Fruit fly (Drosophila melanogaster) whole organism, embryonic: ENCODE data around the gene crm.
A peak's percentile ranks its signal among the peaks of the same experiment; 100 is the strongest.

ENCODE experiments used
- Atf3 ChIP-seq: fragments of 200-800 bp; sonication (Bioruptor generic); optimal IDR thresholded peaks from 3 replicates; lab custom pipeline; 2016; ENCODE audit warnings: missing biosample characterization, missing genetic modification characterization
- CG12155 ChIP-seq: fragments of 200-800 bp; sonication (Bioruptor generic); optimal IDR thresholded peaks from 3 replicates; lab custom pipeline; 2016; ENCODE audit warnings: missing biosample characterization, missing genetic modification characterization
- CG14667 ChIP-seq: fragments of 200-800 bp; sonication (Bioruptor generic); IDR thresholded peaks from 2 replicates; pipeline ENCODE4 v1.3.6; 2022; ENCODE audit warnings: missing biosample characterization, missing genetic modification characterization
- CG1647 ChIP-seq: fragments of 200-800 bp; sonication (Bioruptor generic); optimal IDR thresholded peaks from 3 replicates; lab custom pipeline; 2016; ENCODE audit warnings: missing biosample characterization, missing genetic modification characterization
- CG16813 ChIP-seq: fragments of 200-800 bp; sonication (Bioruptor generic); IDR thresholded peaks from 3 replicates; pipeline ENCODE4 v1.3.6; 2022; ENCODE audit warnings: missing biosample characterization, missing genetic modification characterization; ENCODE audit not compliant: partially characterized antibody
- CG17802 ChIP-seq: fragments of 200-800 bp; sonication (Bioruptor generic); optimal IDR thresholded peaks from 2 replicates; lab custom pipeline; 2018; ENCODE audit warnings: missing biosample characterization, mild to moderate bottlenecking, missing genetic modification characterization, moderate library complexity
- CG18262 ChIP-seq: fragments of 200-800 bp; optimal IDR thresholded peaks from 3 replicates; lab custom pipeline; 2019; ENCODE audit warnings: missing biosample characterization, mild to moderate bottlenecking, missing genetic modification characterization, moderate library complexity
- CG2129 ChIP-seq: fragments of 200-800 bp; sonication (Bioruptor generic); IDR thresholded peaks from 2 replicates; pipeline ENCODE4 v1.3.6; 2022; ENCODE audit warnings: missing biosample characterization, missing genetic modification characterization; ENCODE audit not compliant: partially characterized antibody
- CG30403 ChIP-seq: fragments of 200-800 bp; sonication (Bioruptor generic); optimal IDR thresholded peaks from 3 replicates; lab custom pipeline; 2016; ENCODE audit warnings: missing biosample characterization, missing genetic modification characterization
- CG3726 ChIP-seq: fragments of 200-800 bp; sonication (Bioruptor generic); IDR thresholded peaks from 3 replicates; pipeline ENCODE4, ENCODE4 v1.3.6; 2022; ENCODE audit warnings: missing biosample characterization, missing genetic modification characterization
- CG5953 ChIP-seq: fragments of 200-800 bp; sonication (Bioruptor generic); IDR thresholded peaks from 2 replicates; pipeline ENCODE4 v1.3.6; 2022; ENCODE audit warnings: missing biosample characterization, missing genetic modification characterization
- CG6765 ChIP-seq: fragments of 200-800 bp; sonication (Bioruptor generic); optimal IDR thresholded peaks from 3 replicates; lab custom pipeline; 2017; ENCODE audit warnings: missing biosample characterization, mild to moderate bottlenecking, missing genetic modification characterization
- CG7271 ChIP-seq: fragments of 200-800 bp; sonication (Bioruptor generic); optimal IDR thresholded peaks from 2 replicates; lab custom pipeline; 2018; ENCODE audit warnings: missing biosample characterization, mild to moderate bottlenecking, missing genetic modification characterization, moderate library complexity
- CG9609 ChIP-seq: fragments of 200-800 bp; sonication (Bioruptor generic); optimal IDR thresholded peaks from 3 replicates; lab custom pipeline; 2016; ENCODE audit warnings: missing biosample characterization, missing genetic modification characterization
- CG9727 ChIP-seq: fragments of 200-800 bp; sonication (Bioruptor generic); optimal IDR thresholded peaks from 3 replicates; lab custom pipeline; 2017; ENCODE audit warnings: missing biosample characterization, mild to moderate bottlenecking, missing genetic modification characterization
- CG9797 ChIP-seq: fragments of 200-800 bp; sonication (Bioruptor generic); optimal IDR thresholded peaks from 3 replicates; lab custom pipeline; 2018; ENCODE audit warnings: missing biosample characterization, mild to moderate bottlenecking, missing genetic modification characterization
- Camta ChIP-seq: fragments of 200-800 bp; sonication (Bioruptor generic); optimal IDR thresholded peaks from 2 replicates; lab custom pipeline; 2016; ENCODE audit warnings: missing biosample characterization, missing genetic modification characterization
- Doc3 ChIP-seq: fragments of 200-800 bp; sonication (Bioruptor generic); IDR thresholded peaks from 3 replicates; pipeline ENCODE4 v1.3.6; 2022; ENCODE audit warnings: missing biosample characterization, missing genetic modification characterization; ENCODE audit not compliant: partially characterized antibody
- Eip74EF ChIP-seq, 2 experiments: fragments of 200-800 bp in 1 of 2; fragments of >200 bp in 1 of 2; sonication (Bioruptor generic) in 1 of 2; optimal IDR thresholded peaks; 2 replicates each; lab custom pipeline; 2017 to 2019; ENCODE audit warnings: missing biosample characterization in 2 of 2, missing genetic modification characterization in 2 of 2, mild to moderate bottlenecking in 1 of 2, moderate library complexity in 1 of 2
- Gsc ChIP-seq: fragments of 200-800 bp; sonication (Bioruptor generic); IDR thresholded peaks from 2 replicates; pipeline ENCODE4 v1.3.6; 2022; ENCODE audit warnings: missing biosample characterization, missing genetic modification characterization
- H2.0 ChIP-seq: fragments of 200-800 bp; sonication (Bioruptor generic); IDR thresholded peaks from 2 replicates; pipeline ENCODE4 v1.3.6; 2022; ENCODE audit warnings: missing biosample characterization, missing genetic modification characterization
- HmgZ ChIP-seq: fragments of 200-800 bp; sonication (Bioruptor generic); optimal IDR thresholded peaks from 2 replicates; lab custom pipeline; 2018; ENCODE audit warnings: missing biosample characterization, mild to moderate bottlenecking, missing genetic modification characterization
- MTF-1 ChIP-seq: fragments of 200-800 bp; sonication (Bioruptor generic); optimal IDR thresholded peaks from 2 replicates; lab custom pipeline; 2018; ENCODE audit warnings: missing biosample characterization, mild to moderate bottlenecking, missing genetic modification characterization, borderline replicate concordance
- Meics ChIP-seq: fragments of 200-800 bp; sonication (Bioruptor generic); optimal IDR thresholded peaks from 2 replicates; lab custom pipeline; 2017; ENCODE audit warnings: missing biosample characterization, mild to moderate bottlenecking, missing genetic modification characterization
- Mes4 ChIP-seq: fragments of 200-800 bp; sonication (Bioruptor generic); optimal IDR thresholded peaks from 2 replicates; lab custom pipeline; 2016; ENCODE audit warnings: missing biosample characterization, missing genetic modification characterization
- NFAT ChIP-seq: fragments of 200-800 bp; sonication (Bioruptor generic); IDR thresholded peaks from 2 replicates; pipeline ENCODE4 v1.3.6; 2022; ENCODE audit warnings: missing biosample characterization, missing genetic modification characterization
- Stat92E ChIP-seq, 3 experiments: fragments of >200 bp in 2 of 3; fragments of 200-800 bp in 1 of 3; sonication (Bioruptor generic) in 1 of 3; optimal IDR thresholded peaks; 2 replicates each; lab custom pipeline; 2017 to 2019; ENCODE audit warnings: missing biosample characterization in 3 of 3, missing genetic modification characterization in 3 of 3, mild to moderate bottlenecking in 1 of 3, moderate library complexity in 1 of 3
- Taf1 ChIP-seq: fragments of 200-800 bp; sonication (Bioruptor generic); IDR thresholded peaks from 2 replicates; pipeline ENCODE4 v1.3.6; 2022; ENCODE audit warnings: missing biosample characterization, missing genetic modification characterization
- Xrp1 ChIP-seq: fragments of 200-800 bp; sonication (Bioruptor generic); IDR thresholded peaks from 2 replicates; pipeline ENCODE4 v1.3.6; 2022; ENCODE audit warnings: missing biosample characterization, missing genetic modification characterization
- aop ChIP-seq: fragments of 200-800 bp; sonication (Bioruptor generic); IDR thresholded peaks from 2 replicates; pipeline ENCODE4 v1.3.6; 2022; ENCODE audit warnings: missing biosample characterization, missing genetic modification characterization
- ase ChIP-seq: fragments of 200-800 bp; sonication (Bioruptor generic); IDR thresholded peaks from 3 replicates; pipeline ENCODE4 v1.3.6; 2022; ENCODE audit warnings: missing biosample characterization, missing genetic modification characterization
- az2 ChIP-seq: fragments of 200-800 bp; sonication (Bioruptor generic); optimal IDR thresholded peaks from 3 replicates; lab custom pipeline; 2016; ENCODE audit warnings: missing biosample characterization, missing genetic modification characterization
- bab2 ChIP-seq: fragments of 200-800 bp; sonication (Bioruptor generic); optimal IDR thresholded peaks from 2 replicates; lab custom pipeline; 2016; ENCODE audit warnings: missing biosample characterization, missing genetic modification characterization
- br ChIP-seq: fragments of >200 bp; optimal IDR thresholded peaks from 2 replicates; lab custom pipeline; 2017
- ci ChIP-seq: fragments of 200-800 bp; sonication (Bioruptor generic); IDR thresholded peaks from 3 replicates; pipeline ENCODE4 v1.3.6; 2022; ENCODE audit warnings: missing biosample characterization, missing genetic modification characterization
- crc ChIP-seq: fragments of 200-800 bp; sonication (Bioruptor generic); optimal IDR thresholded peaks from 2 replicates; lab custom pipeline; 2016; ENCODE audit warnings: missing biosample characterization, missing genetic modification characterization
- danr ChIP-seq: fragments of 200-800 bp; sonication (Bioruptor generic); IDR thresholded peaks from 2 replicates; pipeline ENCODE4 v1.3.6; 2022; ENCODE audit warnings: missing biosample characterization, missing genetic modification characterization
- dm ChIP-seq: fragments of 200-800 bp; sonication (Bioruptor generic); optimal IDR thresholded peaks from 3 replicates; lab custom pipeline; 2016; ENCODE audit warnings: missing biosample characterization, missing genetic modification characterization
- eve ChIP-seq, 2 experiments: fragments of >200 bp; optimal IDR thresholded peaks; 2 replicates each; lab custom pipeline; 2017; ENCODE audit warnings: missing biosample characterization in 2 of 2, missing genetic modification characterization in 2 of 2
- eyg ChIP-seq: fragments of 200-800 bp; sonication (Bioruptor generic); optimal IDR thresholded peaks from 3 replicates; lab custom pipeline; 2016; ENCODE audit warnings: missing biosample characterization, missing genetic modification characterization
- fru ChIP-seq: fragments of >200 bp; optimal IDR thresholded peaks from 2 replicates; lab custom pipeline; 2017
- lab ChIP-seq: fragments of 200-800 bp; sonication (Bioruptor generic); optimal IDR thresholded peaks from 3 replicates; lab custom pipeline; 2017; ENCODE audit warnings: missing biosample characterization, missing genetic modification characterization, mild to moderate bottlenecking, moderate library complexity, missing genetic modification reagents
- pb ChIP-seq: fragments of 200-800 bp; sonication (Bioruptor generic); optimal IDR thresholded peaks from 3 replicates; lab custom pipeline; 2016; ENCODE audit warnings: missing biosample characterization, missing genetic modification characterization
- run ChIP-seq: fragments of 200-800 bp; sonication (Bioruptor generic); optimal IDR thresholded peaks from 3 replicates; lab custom pipeline; 2018; ENCODE audit warnings: missing biosample characterization, mild to moderate bottlenecking, missing genetic modification characterization
- sima ChIP-seq: fragments of 200-800 bp; sonication (Bioruptor generic); optimal IDR thresholded peaks from 2 replicates; lab custom pipeline; 2016; ENCODE audit warnings: missing biosample characterization, missing genetic modification characterization
- tap ChIP-seq: fragments of 200-800 bp; optimal IDR thresholded peaks from 3 replicates; lab custom pipeline; 2019; ENCODE audit warnings: missing biosample characterization, mild to moderate bottlenecking, missing genetic modification characterization, moderate library complexity
- tup ChIP-seq: fragments of 200-800 bp; sonication (Bioruptor generic); optimal IDR thresholded peaks from 2 replicates; lab custom pipeline; 2016; ENCODE audit warnings: missing biosample characterization, mild to moderate bottlenecking, missing genetic modification characterization, moderate library complexity
- vnd ChIP-seq: fragments of 200-800 bp; sonication (Bioruptor generic); IDR thresholded peaks from 3 replicates; pipeline ENCODE4 v1.3.6; 2022; ENCODE audit warnings: missing biosample characterization, missing genetic modification characterization; ENCODE audit not compliant: partially characterized antibody
- wek ChIP-seq: fragments of 200-800 bp; sonication (Bioruptor generic); optimal IDR thresholded peaks from 3 replicates; lab custom pipeline; 2018; ENCODE audit warnings: missing biosample characterization, mild to moderate bottlenecking, missing genetic modification characterization, moderate library complexity
- zen ChIP-seq: fragments of 200-800 bp; sonication (Bioruptor generic); optimal IDR thresholded peaks from 3 replicates; lab custom pipeline; 2018; ENCODE audit warnings: missing biosample characterization, mild to moderate bottlenecking, missing genetic modification characterization, moderate library complexity
- zf30C ChIP-seq: fragments of 200-800 bp; sonication (Bioruptor generic); optimal IDR thresholded peaks from 3 replicates; lab custom pipeline; 2018; ENCODE audit warnings: missing biosample characterization, mild to moderate bottlenecking, missing genetic modification characterization

The crm gene

DNA sequence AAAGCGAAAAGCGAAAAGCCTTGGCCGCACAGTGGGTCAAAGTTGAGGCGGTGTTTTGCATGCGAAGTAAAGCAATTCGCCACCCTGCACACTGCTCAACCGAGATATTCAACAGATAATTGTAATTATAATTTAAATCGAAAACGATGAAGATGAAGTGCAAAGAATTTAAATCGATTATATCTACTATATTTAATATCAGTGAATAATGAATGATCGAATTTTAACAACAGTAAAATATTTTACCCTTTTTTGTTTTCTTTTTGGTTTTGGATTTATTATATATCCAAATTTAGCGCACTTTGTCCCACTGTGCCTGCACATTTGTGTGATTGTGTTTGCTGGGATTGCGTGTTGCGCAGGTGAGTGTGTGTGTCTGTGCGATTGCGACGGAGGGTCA lies 48.7 kb upstream of the crm start (continued):
- peak; percentile 70 for TF ChIP-seq CG5953 (GFP tag; lab: Robert Waterston, UW)
- peak; percentile 82 for TF ChIP-seq Xrp1 (GFP tag; lab: Robert Waterston, UW)
- no peak for TF ChIP-seq zf30C (GFP tag; lab: Kevin White, UChicago)
- TF ChIP-seq lab (GFP tag; lab: Kevin White, UChicago) = peak; percentile 87
- TF ChIP-seq Mes4 (GFP tag; lab: Kevin White, UChicago) = peak; percentile 33
- peak; percentile 46 for TF ChIP-seq CG9609
- peak; percentile 72 for TF ChIP-seq Camta (GFP tag; lab: Kevin White, UChicago)
- TF ChIP-seq danr (GFP tag; lab: Robert Waterston, UW) = peak; percentile 75
- peak; percentile 80 for TF ChIP-seq tap
- TF ChIP-seq CG9797 (GFP tag; lab: Kevin White, UChicago) = peak; percentile 2
- TF ChIP-seq CG14667 (GFP tag; lab: Robert Waterston, UW) = peak; percentile 76
- no peak for TF ChIP-seq CG2129 (GFP tag; lab: Robert Waterston, UW)
- TF ChIP-seq vnd (GFP tag; lab: Robert Waterston, UW) = no peak
- TF ChIP-seq CG6765 = peak; percentile 80
- peak; percentile 55; the same call in 1 of the 2 replicates for TF ChIP-seq NFAT
- no peak for TF ChIP-seq aop (GFP tag; lab: Robert Waterston, UW)
- TF ChIP-seq wek (GFP tag; lab: Kevin White, UChicago) = peak; percentile 7
- TF ChIP-seq run (tag; lab: Kevin White, UChicago) = peak; percentile 52
- peak; percentile 75 for TF ChIP-seq az2 (GFP tag; lab: Kevin White, UChicago)
- no peak for TF ChIP-seq Doc3 (GFP tag; lab: Robert Waterston, UW)
- TF ChIP-seq fru (lab: Kevin White, UChicago) = no peak
- TF ChIP-seq CG7271 (tag; lab: Kevin White, UChicago) = no peak
- TF ChIP-seq CG17802 (tag; lab: Kevin White, UChicago) = peak; percentile 39
- peak; percentile 59 for TF ChIP-seq CG1647 (GFP tag; lab: Kevin White, UChicago)
- peak; percentile 58 for TF ChIP-seq Taf1 (GFP tag; lab: Robert Waterston, UW)
- TF ChIP-seq CG30403 (GFP tag; lab: Kevin White, UChicago) = peak; percentile 83
- peak; percentile 78 for TF ChIP-seq ase (GFP tag; lab: Robert Waterston, UW)
- TF ChIP-seq ci = peak; percentile 79; the same call in 2 of the 3 replicates
- no peak for TF ChIP-seq tup (GFP tag; lab: Kevin White, UChicago)
- TF ChIP-seq CG3726 (GFP tag; lab: Robert Waterston, UW) = peak; percentile 53; the same call in 1 of the 3 replicates
- 0 out of 2 replicates have a peak, but pooled peaks have one; percentile 17 for TF ChIP-seq Gsc
- peak; percentile 78 for TF ChIP-seq H2.0
- TF ChIP-seq sima (GFP tag; lab: Kevin White, UChicago) = peak; percentile 39
- peak; percentile 6 for TF ChIP-seq eyg (GFP tag; lab: Kevin White, UChicago)
- no peak for TF ChIP-seq br (lab: Kevin White, UChicago)
- peak; percentile 54 for TF ChIP-seq HmgZ (tag; lab: Kevin White, UChicago)
- peak in 1 of 2 experiments; percentile 90 for TF ChIP-seq eve (GFP tag; optimal IDR thresholded peaks at IDR 0.05; lab: Kevin White, UChicago)
- TF ChIP-seq CG12155 (GFP tag; lab: Kevin White, UChicago) = peak; percentile 66
- TF ChIP-seq MTF-1 (GFP tag; lab: Kevin White, UChicago) = peak; percentile 43
- peak; percentile 28 for TF ChIP-seq Atf3 (GFP tag; lab: Kevin White, UChicago)
- peak; percentile 60 for TF ChIP-seq bab2 (GFP tag; lab: Kevin White, UChicago)
- TF ChIP-seq dm = peak; percentile 17
- peak; percentile 50 for TF ChIP-seq zen
- TF ChIP-seq Meics (GFP tag; lab: Kevin White, UChicago) = peak; percentile 90
- no peak for TF ChIP-seq CG16813 (GFP tag; lab: Robert Waterston, UW)
- peak in 1 of 2 experiments; percentile 85 for TF ChIP-seq Eip74EF (GFP tag; optimal IDR thresholded peaks at IDR 0.05; lab: Kevin White, UChicago)
- TF ChIP-seq pb (GFP tag; lab: Kevin White, UChicago) = peak; percentile 51
- peak; percentile 80 for TF ChIP-seq CG9727 (GFP tag; lab: Kevin White, UChicago)
- TF ChIP-seq crc = peak; percentile 61
- TF ChIP-seq CG18262 (tag; lab: Kevin White, UChicago) = peak; percentile 85
- no peak for TF ChIP-seq Stat92E (GFP tag; optimal IDR thresholded peaks at IDR 0.05; lab: Kevin White, UChicago)
